Fruit fly (Drosophila melanogaster): ENCODE measurements around the gene CG43998.

CG43998 gene

DNA sequence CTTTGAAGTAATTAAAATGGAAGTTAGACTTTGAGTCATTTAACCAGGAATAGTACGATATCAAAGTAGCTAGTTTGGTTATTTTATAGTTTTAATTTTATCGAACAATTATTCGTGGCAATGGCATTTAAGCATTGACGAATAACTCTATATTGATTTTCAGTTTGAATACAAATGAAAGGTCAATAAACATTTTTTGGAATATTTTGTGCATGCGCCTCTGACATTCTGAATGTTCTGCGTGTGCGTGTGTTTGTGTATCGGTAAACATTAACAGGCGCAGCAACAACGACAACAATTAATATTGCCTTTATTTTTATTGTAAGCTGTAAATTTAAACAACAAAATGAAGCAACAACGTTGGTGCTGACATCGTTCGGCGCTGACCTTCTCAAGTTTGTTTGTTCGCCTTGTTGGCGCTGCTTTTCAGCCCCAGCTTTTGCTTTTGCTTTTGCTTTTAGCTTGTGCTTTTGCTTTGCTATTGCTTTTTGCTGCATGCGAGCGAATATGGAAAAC lies 19.4 kb downstream of the CG43998 start (continued):
- TF ChIP-seq CG3032 (tag; optimal IDR thresholded peaks at IDR 0.05) (peak; percentile 73), CG16779 (tag; optimal IDR thresholded peaks at IDR 0.05) (peak; percentile 19), CG11902 (GFP tag; optimal IDR thresholded peaks at IDR 0.05) (peak; percentile 77), Hr4 (GFP tag; optimal IDR thresholded peaks at IDR 0.05) (no peak), CG6792 (GFP tag; optimal IDR thresholded peaks at IDR 0.05) (peak; percentile 83), dac (GFP tag; optimal IDR thresholded peaks at IDR 0.05) (no peak), acj6 (GFP tag; optimal IDR thresholded peaks at IDR 0.05) (peak; percentile 82), fd59A (GFP tag; optimal IDR thresholded peaks at IDR 0.05) (peak; percentile 84), dsx (GFP tag; optimal IDR thresholded peaks at IDR 0.05; ENCODE audit: poor library complexity, severe bottlenecking) (peak; percentile 68), achi (GFP tag; optimal IDR thresholded peaks at IDR 0.05) (peak; percentile 76), OdsH (GFP tag; optimal IDR thresholded peaks at IDR 0.05) (peak; percentile 77), fd85E (GFP tag; optimal IDR thresholded peaks at IDR 0.05) (peak; percentile 18), Gug (GFP tag; IDR thresholded peaks at IDR 0.05) (no peak), Eip75B (GFP tag; optimal IDR thresholded peaks at IDR 0.05) (peak; percentile 78), Ets21C (GFP tag; optimal IDR thresholded peaks at IDR 0.05) (peak; percentile 70), spab (GFP tag; optimal IDR thresholded peaks at IDR 0.05) (peak; percentile 81), CG6854 (GFP tag; optimal IDR thresholded peaks at IDR 0.05) (peak; percentile 26), CG7368 (GFP tag; optimal IDR thresholded peaks at IDR 0.05) (peak; percentile 62), CG9139 (GFP tag; optimal IDR thresholded peaks at IDR 0.05) (peak; percentile 53), CG6163 (GFP tag; IDR thresholded peaks at IDR 0.05) (0 out of 3 replicates have a peak, but pooled peaks have one; percentile 21), Eip78C (GFP tag) (peak; percentile 94), Met (GFP tag; optimal IDR thresholded peaks at IDR 0.05) (peak; percentile 62), CG4318 (GFP tag; optimal IDR thresholded peaks at IDR 0.05) (no peak), topi (GFP tag; optimal IDR thresholded peaks at IDR 0.05) (peak; percentile 78), esn (GFP tag; optimal IDR thresholded peaks at IDR 0.05) (peak; percentile 84), Blimp-1 (GFP tag; optimal IDR thresholded peaks at IDR 0.05) (peak; percentile 19), Hr39 (GFP tag; optimal IDR thresholded peaks at IDR 0.05) (peak; percentile 82)

DNA sequence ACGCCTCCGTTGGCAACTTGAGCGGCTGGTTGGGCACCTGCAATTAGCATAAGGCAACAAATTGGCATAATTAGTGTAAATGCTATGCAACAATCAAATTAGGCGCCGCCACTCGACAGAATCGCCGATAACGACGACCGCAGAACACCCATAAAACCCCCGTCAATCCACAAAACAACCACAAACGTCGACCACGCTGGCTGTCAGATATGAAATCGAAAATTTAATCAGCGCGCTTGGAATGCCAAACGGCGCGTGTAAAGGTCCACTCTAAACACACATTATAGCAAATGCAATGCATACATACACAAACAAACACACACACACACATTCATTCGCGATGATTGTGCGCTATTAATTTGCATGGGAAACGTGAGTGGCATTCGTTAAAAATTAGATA lies 25.4 kb downstream of the CG43998 start:
- TF ChIP-seq CG1621 (tag; optimal IDR thresholded peaks at IDR 0.05) (no peak), CG32006 (GFP tag; optimal IDR thresholded peaks at IDR 0.05) (no peak), Eip78C (GFP tag) (peak; percentile 21), Blimp-1 (GFP tag; optimal IDR thresholded peaks at IDR 0.05) (no peak), Eip75B (GFP tag; optimal IDR thresholded peaks at IDR 0.05) (no peak), CG9139 (GFP tag; optimal IDR thresholded peaks at IDR 0.05) (no peak), pdm3 (GFP tag; optimal IDR thresholded peaks at IDR 0.05) (no peak), vri (GFP tag; optimal IDR thresholded peaks at IDR 0.05) (no peak)

DNA sequence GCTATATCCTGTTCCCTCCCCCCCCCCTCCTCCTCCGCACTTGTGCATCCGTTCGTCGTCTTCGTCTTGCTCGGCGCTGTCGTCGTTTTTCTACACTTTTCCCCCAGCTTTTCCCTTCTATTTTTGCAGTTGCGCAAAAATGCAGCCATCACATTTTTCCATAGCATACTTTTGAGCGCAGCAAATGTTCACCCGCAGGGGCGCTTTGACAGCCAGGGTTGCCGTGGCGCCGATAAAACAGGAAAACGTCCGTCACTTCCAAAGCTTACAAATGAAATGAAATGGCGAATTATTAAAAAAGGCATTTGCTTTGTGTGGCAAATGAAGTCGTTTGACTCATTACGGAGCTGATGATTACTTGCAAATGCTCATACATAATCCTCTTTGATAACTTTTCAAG lies 26.2 kb downstream of the CG43998 start:
- TF ChIP-seq Hr39 (GFP tag; optimal IDR thresholded peaks at IDR 0.05) (no peak), Eip78C (GFP tag) (peak; percentile 12), CG6163 (GFP tag; IDR thresholded peaks at IDR 0.05) (0 out of 3 replicates have a peak, but pooled peaks have one; percentile 18)

DNA sequence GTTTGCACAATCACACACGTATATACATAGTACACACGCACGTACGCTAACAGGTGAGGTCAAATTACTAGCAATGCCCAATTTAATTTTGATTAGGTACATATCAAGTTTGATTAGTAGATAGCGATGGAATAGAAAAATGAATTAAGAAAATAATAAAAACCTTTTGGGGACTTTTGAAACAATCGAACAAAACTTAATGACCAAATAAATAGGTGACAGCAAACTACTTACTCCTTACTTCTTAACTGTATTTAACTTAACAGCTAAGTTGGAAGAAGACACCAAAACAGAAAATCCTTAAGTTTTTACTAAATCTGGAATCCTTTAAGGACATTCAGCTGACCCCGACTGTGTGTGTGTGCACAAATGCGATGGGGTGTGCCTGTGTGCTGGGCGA lies 26.8 kb downstream of the CG43998 start:
- peak; percentile 7 for TF ChIP-seq spab (GFP tag; optimal IDR thresholded peaks at IDR 0.05)
- no peak for TF ChIP-seq CG3032 (tag; optimal IDR thresholded peaks at IDR 0.05)
- TF ChIP-seq CG6808 (GFP tag; optimal IDR thresholded peaks at IDR 0.05) = no peak
- TF ChIP-seq Blimp-1 (GFP tag; optimal IDR thresholded peaks at IDR 0.05) = no peak
- no peak for TF ChIP-seq Sox102F (GFP tag; optimal IDR thresholded peaks at IDR 0.05)
- no peak for TF ChIP-seq Met (GFP tag; optimal IDR thresholded peaks at IDR 0.05)
- TF ChIP-seq net (GFP tag; optimal IDR thresholded peaks at IDR 0.05) = no peak
- TF ChIP-seq CG10669 (GFP tag; optimal IDR thresholded peaks at IDR 0.05) = no peak
- TF ChIP-seq OdsH (GFP tag; optimal IDR thresholded peaks at IDR 0.05) = no peak
- no peak for TF ChIP-seq pdm3 (GFP tag; optimal IDR thresholded peaks at IDR 0.05)
- no peak for TF ChIP-seq CG16779 (tag; optimal IDR thresholded peaks at IDR 0.05)
- no peak for TF ChIP-seq CG6163 (GFP tag; IDR thresholded peaks at IDR 0.05)
- TF ChIP-seq fkh (GFP tag; optimal IDR thresholded peaks at IDR 0.05) = no peak
- no peak for TF ChIP-seq Smox (GFP tag; optimal IDR thresholded peaks at IDR 0.05)
- TF ChIP-seq Lpt (GFP tag; optimal IDR thresholded peaks at IDR 0.05) = no peak
- TF ChIP-seq CG32006 (GFP tag; optimal IDR thresholded peaks at IDR 0.05) = no peak
- TF ChIP-seq CG6792 (GFP tag; optimal IDR thresholded peaks at IDR 0.05) = peak; percentile 3
- TF ChIP-seq salr (GFP tag; optimal IDR thresholded peaks at IDR 0.05) = peak in 1 of 2 experiments; percentile 1
- TF ChIP-seq lz (GFP tag; optimal IDR thresholded peaks at IDR 0.05) = no peak
- TF ChIP-seq Ets21C (GFP tag; optimal IDR thresholded peaks at IDR 0.05) = no peak
- TF ChIP-seq Gug (GFP tag; IDR thresholded peaks at IDR 0.05) = no peak
- no peak for TF ChIP-seq CG6854 (GFP tag; optimal IDR thresholded peaks at IDR 0.05)
- TF ChIP-seq CG3919 (GFP tag; optimal IDR thresholded peaks at IDR 0.05) = no peak
- no peak for TF ChIP-seq CG4318 (GFP tag; optimal IDR thresholded peaks at IDR 0.05)
- TF ChIP-seq dsx (GFP tag; optimal IDR thresholded peaks at IDR 0.05; ENCODE audit: poor library complexity, severe bottlenecking) = no peak
- TF ChIP-seq Sox14 (GFP tag; optimal IDR thresholded peaks at IDR 0.05) = no peak
- TF ChIP-seq vri (GFP tag; optimal IDR thresholded peaks at IDR 0.05) = no peak
- TF ChIP-seq Eip93F (GFP tag; optimal IDR thresholded peaks at IDR 0.05) = no peak

Data from whole organism, prepupa.